Fruit fly (Drosophila melanogaster): ENCODE results near the gene Neos.

Neos gene

dm6 chr3L:7241217-7241859, at the start of gene Neos, which contains the start of gene RpL18 (continued):
- TF ChIP-seq CG17568 (GFP tag; optimal IDR thresholded peaks at IDR 0.05): no peak
- TF ChIP-seq CkIIα-i1 (GFP tag; IDR thresholded peaks at IDR 0.05): no peak
- TF ChIP-seq CG2875 (GFP tag; optimal IDR thresholded peaks at IDR 0.05): peak; percentile 67
- no peak; the same call in 1 of the 3 replicates for TF ChIP-seq dysf (GFP tag; IDR thresholded peaks at IDR 0.05)
- TF ChIP-seq GATAe (GFP tag; conservative IDR thresholded peaks at IDR 0.05): no peak
- peak; percentile 58 for TF ChIP-seq Hmx (GFP tag; optimal IDR thresholded peaks at IDR 0.05)
- peak; percentile 84 for TF ChIP-seq NfI (GFP tag; optimal IDR thresholded peaks at IDR 0.05)
- peak; percentile 74 for TF ChIP-seq CG4707 (GFP tag; optimal IDR thresholded peaks at IDR 0.05)
- TF ChIP-seq caup (GFP tag; optimal IDR thresholded peaks at IDR 0.05; ENCODE audit: severe bottlenecking): peak; percentile 90
- peak; percentile 82 for TF ChIP-seq CG10543 (GFP tag; optimal IDR thresholded peaks at IDR 0.05)
- no peak for TF ChIP-seq HLH3B (GFP tag; IDR thresholded peaks at IDR 0.05)
- peak; percentile 86 for TF ChIP-seq CG6765 (GFP tag; optimal IDR thresholded peaks at IDR 0.05)
- TF ChIP-seq Atf-2 (GFP tag; optimal IDR thresholded peaks at IDR 0.05): peak; percentile 45
- TF ChIP-seq grau (tag; optimal IDR thresholded peaks at IDR 0.05): peak; percentile 59
- no peak for TF ChIP-seq slou (GFP tag; optimal IDR thresholded peaks at IDR 0.05)
- no peak for TF ChIP-seq CG9215 (GFP tag; IDR thresholded peaks at IDR 0.05)
- no peak for TF ChIP-seq hkb (optimal IDR thresholded peaks at IDR 0.05)
- peak; percentile 70 for TF ChIP-seq hkb (GFP tag; IDR thresholded peaks at IDR 0.05)
- no peak for TF ChIP-seq aop (GFP tag; IDR thresholded peaks at IDR 0.05)
- TF ChIP-seq bcd (GFP tag; optimal IDR thresholded peaks at IDR 0.05): peak; percentile 73
- TF ChIP-seq CG8359 (GFP tag; optimal IDR thresholded peaks at IDR 0.05; ENCODE audit: borderline replicate concordance): no peak
- TF ChIP-seq lilli (GFP tag; optimal IDR thresholded peaks at IDR 0.05): peak; percentile 77
- peak; percentile 87 for TF ChIP-seq Fer1 (GFP tag; optimal IDR thresholded peaks at IDR 0.05)
- TF ChIP-seq Dad (GFP tag; optimal IDR thresholded peaks at IDR 0.05): peak; percentile 56
- TF ChIP-seq trem (tag; optimal IDR thresholded peaks at IDR 0.05): peak; percentile 79
- peak; percentile 42 for TF ChIP-seq Dip3 (GFP tag; optimal IDR thresholded peaks at IDR 0.05)
- peak; percentile 83 for TF ChIP-seq MTF-1 (GFP tag; optimal IDR thresholded peaks at IDR 0.05; ENCODE audit: borderline replicate concordance)
- TF ChIP-seq Ptx1 (GFP tag; IDR thresholded peaks at IDR 0.05): peak; percentile 57
- TF ChIP-seq CG3163 (GFP tag; optimal IDR thresholded peaks at IDR 0.05): peak; percentile 71
- peak; percentile 20 for TF ChIP-seq tx (GFP tag; optimal IDR thresholded peaks at IDR 0.05)
- TF ChIP-seq Vsx1 (GFP tag; optimal IDR thresholded peaks at IDR 0.05): no peak
- TF ChIP-seq ato (GFP tag; IDR thresholded peaks at IDR 0.05; ENCODE audit: partially characterized antibody): no peak
- TF ChIP-seq Fer3 (tag; optimal IDR thresholded peaks at IDR 0.05): peak; percentile 78
- no peak for TF ChIP-seq CG6272 (GFP tag; IDR thresholded peaks at IDR 0.05)
- TF ChIP-seq D19A (tag; optimal IDR thresholded peaks at IDR 0.05): no peak
- TF ChIP-seq CG6791 (GFP tag; IDR thresholded peaks at IDR 0.05; ENCODE audit: partially characterized antibody): no peak
- no peak for TF ChIP-seq D (optimal IDR thresholded peaks at IDR 0.05)
- peak; percentile 41 for TF ChIP-seq D (GFP tag; optimal IDR thresholded peaks at IDR 0.05)
- peak; percentile 68 for TF ChIP-seq CG13424 (tag; optimal IDR thresholded peaks at IDR 0.05)
- peak; percentile 11 for TF ChIP-seq CG15479 (GFP tag; optimal IDR thresholded peaks at IDR 0.05)
- no peak for TF ChIP-seq chinmo (GFP tag; IDR thresholded peaks at IDR 0.05; ENCODE audit: partially characterized antibody)
- peak; percentile 74; the same call in 2 of the 3 replicates for TF ChIP-seq so (GFP tag; IDR thresholded peaks at IDR 0.05)
- peak; percentile 66 for TF ChIP-seq Bdp1 (GFP tag; optimal IDR thresholded peaks at IDR 0.05)
- no peak for TF ChIP-seq tna (GFP tag; IDR thresholded peaks at IDR 0.05; ENCODE audit: partially characterized antibody)
- peak; percentile 77 for TF ChIP-seq CG13624 (GFP tag; optimal IDR thresholded peaks at IDR 0.05)
- TF ChIP-seq CG18262 (tag; optimal IDR thresholded peaks at IDR 0.05): peak; percentile 70
- no peak for TF ChIP-seq Stat92E (GFP tag; optimal IDR thresholded peaks at IDR 0.05)
- peak; percentile 61 for TF ChIP-seq CG31365 (tag; optimal IDR thresholded peaks at IDR 0.05)
- TF ChIP-seq CG31441 (GFP tag; IDR thresholded peaks at IDR 0.05): peak; percentile 75

Measured in whole organism, embryonic.